Worm (Caenorhabditis elegans): Measurements from ENCODE around the gene str-204.

ce11 chrV:7133963-7134362 lies 25.5 kb upstream of the str-204 start, which contains the start of gene F10D2.16:
- TF ChIP-seq ztf-29 (GFP tag; IDR thresholded peaks at IDR 0.05) (no peak), flt-1 (GFP tag; IDR thresholded peaks at IDR 0.05) (no peak), ref-1 (GFP tag; conservative IDR thresholded peaks at IDR 0.05) (no peak), tab-1 (GFP tag; IDR thresholded peaks at IDR 0.05) (no peak), cog-1 (tag; optimal IDR thresholded peaks at IDR 0.05) (no peak)
